Worm (Caenorhabditis elegans): ENCODE results near the gene C49H3.4.

DNA sequence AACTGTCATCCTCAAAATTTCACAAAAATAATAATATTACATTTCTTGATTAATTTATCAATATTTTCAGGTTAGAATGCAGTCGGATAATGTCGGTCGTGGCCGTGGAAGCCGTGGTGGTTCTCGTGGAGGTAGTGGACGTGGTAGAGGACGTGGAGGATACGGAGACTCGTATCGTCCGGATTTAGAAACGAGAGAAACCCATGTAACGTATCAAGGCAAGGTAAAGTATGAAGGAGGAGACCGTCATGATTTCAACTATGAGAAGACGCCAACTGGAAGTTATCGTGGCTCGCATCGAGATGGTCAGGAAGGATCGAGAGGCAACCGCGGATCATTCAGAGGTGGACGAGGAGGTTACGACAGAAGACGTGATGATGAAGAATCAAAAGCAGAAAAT lies 42.4 kb downstream of the C49H3.4 start, which contains the start of gene frpr-10:
- no peak for TF ChIP-seq hmg-4 (GFP tag; optimal IDR thresholded peaks at IDR 0.05)
- no peak for TF ChIP-seq sea-1 (GFP tag; conservative IDR thresholded peaks at IDR 0.05)
- no peak for TF ChIP-seq aly-1 (tag; optimal IDR thresholded peaks at IDR 0.05)
- no peak for TF ChIP-seq scrt-1 (GFP tag; IDR thresholded peaks at IDR 0.05)
- no peak for TF ChIP-seq pes-1 (GFP tag; IDR thresholded peaks at IDR 0.05)
- TF ChIP-seq ceh-36 (tag; optimal IDR thresholded peaks at IDR 0.05), result no peak
- no peak for TF ChIP-seq ama-1 (optimal IDR thresholded peaks at IDR 0.05)
- no peak for TF ChIP-seq tbx-11 (GFP tag; IDR thresholded peaks at IDR 0.05)
- TF ChIP-seq hnd-1 (tag; optimal IDR thresholded peaks at IDR 0.05), result no peak
- no peak for TF ChIP-seq hmbx-1 (tag; optimal IDR thresholded peaks at IDR 0.05)
- TF ChIP-seq F13C5.2 (tag; optimal IDR thresholded peaks at IDR 0.05), result no peak
- no peak for TF ChIP-seq ets-7 (tag; optimal IDR thresholded peaks at IDR 0.05)
- no peak for TF ChIP-seq flt-1 (GFP tag; IDR thresholded peaks at IDR 0.05)
- TF ChIP-seq B0310.2 (tag; optimal IDR thresholded peaks at IDR 0.05), result no peak
